Worm (Caenorhabditis elegans): ENCODE measurements around the gene F09C12.8.

Gene F09C12.8

ce11 chrII:5086143-5086542 lies 26.0 kb upstream of the F09C12.8 start:
- TF ChIP-seq lsy-27 (tag; optimal IDR thresholded peaks at IDR 0.05; ENCODE audit: borderline replicate concordance, insufficient read depth), result no peak
- no peak for TF ChIP-seq egl-44 (GFP tag; IDR thresholded peaks at IDR 0.05)
- TF ChIP-seq attf-6 (GFP tag; IDR thresholded peaks at IDR 0.05), result no peak
- TF ChIP-seq gei-17 (GFP tag; optimal IDR thresholded peaks at IDR 0.05), result no peak
- no peak for TF ChIP-seq ceh-100 (GFP tag; IDR thresholded peaks at IDR 0.05)
- no peak for TF ChIP-seq nfya-1 (tag; optimal IDR thresholded peaks at IDR 0.05; ENCODE audit: borderline replicate concordance, insufficient read depth)
- no peak for TF ChIP-seq egrh-3 (GFP tag; IDR thresholded peaks at IDR 0.05)
- TF ChIP-seq zfh-2 (GFP tag; conservative IDR thresholded peaks at IDR 0.05), result no peak
- TF ChIP-seq F49E8.2 (tag; optimal IDR thresholded peaks at IDR 0.05; ENCODE audit: insufficient read depth), result no peak
- no peak for TF ChIP-seq hsf-1 (GFP tag; IDR thresholded peaks at IDR 0.05)

ce11 chrII:5091640-5092243 lies 20.4 kb upstream of the F09C12.8 start, which contains the start of gene pld-1:
Gene pld-1, minus strand, starts transcription at chrII:5091690.
- TF ChIP-seq K11D2.4 (GFP tag; IDR thresholded peaks at IDR 0.05), result no peak
- peak; percentile 43 for TF ChIP-seq snpc-1.1 (tag; optimal IDR thresholded peaks at IDR 0.05; ENCODE audit: insufficient read depth)
- TF ChIP-seq snpc-4 (GFP tag; optimal IDR thresholded peaks at IDR 0.05), result no peak
- peak in 1 of 4 experiments; percentile 7 for TF ChIP-seq snpc-4 (tag; optimal IDR thresholded peaks at IDR 0.05)
- TF ChIP-seq hmg-1.2 (GFP tag; IDR thresholded peaks at IDR 0.05), result no peak
- no peak for TF ChIP-seq rpc-1 (optimal IDR thresholded peaks at IDR 0.05)
- TF ChIP-seq rpc-1 (tag; optimal IDR thresholded peaks at IDR 0.05), result no peak
- TF ChIP-seq Y79H2A.3 (GFP tag; conservative IDR thresholded peaks at IDR 0.05), result no peak
- TF ChIP-seq C17E4.6 (GFP tag; IDR thresholded peaks at IDR 0.05), result no peak
- TF ChIP-seq D2030.7 (GFP tag; IDR thresholded peaks at IDR 0.05), result peak; percentile 60
- TF ChIP-seq fkh-3 (tag; optimal IDR thresholded peaks at IDR 0.05), result no peak
- TF ChIP-seq madf-8 (GFP tag; conservative IDR thresholded peaks at IDR 0.05), result peak; percentile 86
- TF ChIP-seq madf-3 (GFP tag; IDR thresholded peaks at IDR 0.05), result no peak
- TF ChIP-seq mcd-1 (GFP tag; IDR thresholded peaks at IDR 0.05), result no peak
- TF ChIP-seq ztf-3 (GFP tag; optimal IDR thresholded peaks at IDR 0.05), result no peak
- TF ChIP-seq ceh-91 (GFP tag; IDR thresholded peaks at IDR 0.05), result peak; percentile 89
- TF ChIP-seq zfh-2 (GFP tag; conservative IDR thresholded peaks at IDR 0.05), result no peak
- TF ChIP-seq ceh-100 (GFP tag; IDR thresholded peaks at IDR 0.05), result no peak
- TF ChIP-seq tbp1 (GFP tag; optimal IDR thresholded peaks at IDR 0.05), result peak; percentile 25
- TF ChIP-seq ztf-26 (tag; optimal IDR thresholded peaks at IDR 0.05), result no peak
- no peak for TF ChIP-seq hlh-26 (GFP tag; conservative IDR thresholded peaks at IDR 0.05)
- TF ChIP-seq dpl-1 (GFP tag; optimal IDR thresholded peaks at IDR 0.05), result peak; percentile 49
- no peak for TF ChIP-seq attf-6 (GFP tag; IDR thresholded peaks at IDR 0.05)
- TF ChIP-seq lin-54 (GFP tag; optimal IDR thresholded peaks at IDR 0.05), result peak; percentile 36
- no peak for TF ChIP-seq Y56A3A.18 (GFP tag; IDR thresholded peaks at IDR 0.05)
- TF ChIP-seq Y53G8AR.9 (GFP tag; conservative IDR thresholded peaks at IDR 0.05), result no peak
- peak; percentile 43 for TF ChIP-seq snpc-1.3 (tag; optimal IDR thresholded peaks at IDR 0.05; ENCODE audit: insufficient read depth)
- TF ChIP-seq ceh-40 (GFP tag; IDR thresholded peaks at IDR 0.05), result no peak
- peak; percentile 3 for TF ChIP-seq unc-130 (GFP tag; optimal IDR thresholded peaks at IDR 0.05)
- TF ChIP-seq madf-6 (GFP tag; IDR thresholded peaks at IDR 0.05), result peak; percentile 96
- no peak for TF ChIP-seq F52B5.7 (tag; optimal IDR thresholded peaks at IDR 0.05)
- TF ChIP-seq ztf-6 (GFP tag; IDR thresholded peaks at IDR 0.05), result no peak
- peak; percentile 95 for TF ChIP-seq F33H1.4 (GFP tag; IDR thresholded peaks at IDR 0.05)
- TF ChIP-seq Y95B8A.8 (GFP tag; IDR thresholded peaks at IDR 0.05), result no peak
- peak; percentile 65 for TF ChIP-seq F49E8.2 (tag; optimal IDR thresholded peaks at IDR 0.05; ENCODE audit: insufficient read depth)
- no peak for TF ChIP-seq cebp-2 (GFP tag; IDR thresholded peaks at IDR 0.05)
- TF ChIP-seq ama-1 (optimal IDR thresholded peaks at IDR 0.05), result no peak
- TF ChIP-seq ama-1 (GFP tag; optimal IDR thresholded peaks at IDR 0.05), result no peak
- TF ChIP-seq die-1 (tag; optimal IDR thresholded peaks at IDR 0.05), result no peak
- TF ChIP-seq efl-1 (GFP tag; optimal IDR thresholded peaks at IDR 0.05), result peak; percentile 80
- peak; percentile 76 for TF ChIP-seq snpc-3.4 (tag; optimal IDR thresholded peaks at IDR 0.05)

Data from whole organism, young adult.